Worm (Caenorhabditis elegans) whole organism, late embryonic: ENCODE data around the gene pms-2.

Source experiments
- F13H6.1 ChIP-seq: sonication (generic microtip); optimal IDR thresholded peaks from 2 replicates; lab custom pipeline; 2016; ENCODE audit warnings: missing genetic modification characterization, missing compliant biosample characterization
- ama-1 ChIP-seq: fragments of 150-350 bp; optimal IDR thresholded peaks from 2 replicates; lab custom pipeline; 2014
- fax-1 ChIP-seq: sonication (generic microtip); optimal IDR thresholded peaks from 2 replicates; lab custom pipeline; 2016; ENCODE audit warnings: missing genotype, missing genetic modification characterization, missing compliant biosample characterization
- nhr-11 ChIP-seq: fragments of 150-350 bp; optimal IDR thresholded peaks from 2 replicates; lab custom pipeline; 2014; ENCODE audit warnings: missing biosample characterization, missing genetic modification characterization
- npax-4 ChIP-seq: sonication (generic microtip); optimal IDR thresholded peaks from 2 replicates; lab custom pipeline; 2016; ENCODE audit warnings: missing genetic modification characterization, missing compliant biosample characterization
- pat-9 ChIP-seq: fragments of 200-800 bp; sonication (Bioruptor generic); optimal IDR thresholded peaks from 2 replicates; lab custom pipeline; 2018; ENCODE audit warnings: mild to moderate bottlenecking, missing genetic modification characterization, moderate library complexity, missing compliant biosample characterization
- pha-4 ChIP-seq: fragments of 150-350 bp; optimal IDR thresholded peaks from 2 replicates; lab custom pipeline; 2018; ENCODE audit warnings: missing biosample characterization, missing genetic modification reagents, missing genetic modification characterization
- pqm-1 ChIP-seq: sonication (generic microtip); optimal IDR thresholded peaks from 2 replicates; lab custom pipeline; 2016; ENCODE audit warnings: missing genetic modification characterization, missing compliant biosample characterization
- ref-2 ChIP-seq: sonication (generic microtip); optimal IDR thresholded peaks from 2 replicates; lab custom pipeline; 2016; ENCODE audit warnings: missing genetic modification characterization, missing compliant biosample characterization

ce11 chrV:11536667-11537066 lies 33.7 kb downstream of the pms-2 start:
- TF ChIP-seq F13H6.1 = no peak
- TF ChIP-seq pat-9 (tag; lab: Kevin White, UChicago) = no peak
- TF ChIP-seq npax-4 = no peak
- no peak for TF ChIP-seq ama-1 (lab: Kevin White, UChicago)
- no peak for TF ChIP-seq fax-1 (tag; lab: Kevin White, UChicago)
- no peak for TF ChIP-seq ref-2 (tag; lab: Kevin White, UChicago)
- TF ChIP-seq nhr-11 (tag; lab: Kevin White, UChicago) = no peak
- TF ChIP-seq pha-4 (tag; lab: Kevin White, UChicago) = no peak
- no peak for TF ChIP-seq pqm-1
